Worm (Caenorhabditis elegans) whole organism, young adult: ENCODE data around the gene srh-173.

Source experiments
- D2030.7 ChIP-seq: fragments of 200-800 bp; sonication (Bioruptor generic); IDR thresholded peaks from 2 replicates; pipeline ENCODE4 v1.3.6; 2022; ENCODE audit warnings: missing genetic modification reagents, missing genetic modification characterization, missing compliant biosample characterization
- F52B5.7 ChIP-seq: sonication (generic microtip); optimal IDR thresholded peaks from 2 replicates; lab custom pipeline; 2016; ENCODE audit warnings: mild to moderate bottlenecking, missing genetic modification characterization, missing compliant biosample characterization
- K11D2.4 ChIP-seq: fragments of 200-800 bp; sonication (Bioruptor generic); IDR thresholded peaks from 2 replicates; pipeline ENCODE4 v1.3.6; 2022; ENCODE audit warnings: missing genetic modification reagents, missing genetic modification characterization, missing compliant biosample characterization
- K12H6.12 ChIP-seq: fragments of 200-800 bp; sonication (Bioruptor generic); optimal IDR thresholded peaks from 2 replicates; lab custom pipeline; 2018; ENCODE audit warnings: mild to moderate bottlenecking, missing genetic modification characterization, missing compliant biosample characterization
- T07F8.4 ChIP-seq: sonication (generic microtip); optimal IDR thresholded peaks from 2 replicates; lab custom pipeline; 2016; ENCODE audit warnings: mild to moderate bottlenecking, missing genetic modification characterization, moderate library complexity, missing compliant biosample characterization
- Y56A3A.18 ChIP-seq: fragments of 200-800 bp; sonication (Bioruptor generic); IDR thresholded peaks from 2 replicates; pipeline ENCODE4 v1.3.6; 2022; ENCODE audit warnings: missing genetic modification reagents, missing genetic modification characterization, missing compliant biosample characterization
- Y79H2A.3 ChIP-seq: fragments of 200-800 bp; sonication (Bioruptor generic); conservative IDR thresholded peaks from 2 replicates; pipeline ENCODE4 v1.3.6; 2022; ENCODE audit warnings: missing genetic modification reagents, missing genetic modification characterization, missing compliant biosample characterization
- ZK185.1 ChIP-seq: sonication (generic microtip); optimal IDR thresholded peaks from 2 replicates; lab custom pipeline; 2016; ENCODE audit warnings: mild to moderate bottlenecking, missing genetic modification characterization, missing compliant biosample characterization; ENCODE audit not compliant: poor library complexity, severe bottlenecking
- attf-5 ChIP-seq: fragments of 200-800 bp; sonication (Bioruptor generic); optimal IDR thresholded peaks from 2 replicates; lab custom pipeline; 2018; ENCODE audit warnings: mild to moderate bottlenecking, missing genetic modification characterization, missing compliant biosample characterization
- bed-1 ChIP-seq: fragments of 200-800 bp; sonication (Bioruptor generic); IDR thresholded peaks from 2 replicates; pipeline ENCODE4 v1.3.6; 2022; ENCODE audit warnings: missing genetic modification reagents, missing genetic modification characterization, missing compliant biosample characterization
- cebp-2 ChIP-seq: fragments of 200-800 bp; sonication (Bioruptor generic); IDR thresholded peaks from 2 replicates; pipeline ENCODE4 v1.3.6; 2022; ENCODE audit warnings: missing genetic modification characterization, missing compliant biosample characterization
- ceh-58 ChIP-seq: fragments of 200-800 bp; sonication (Bioruptor generic); IDR thresholded peaks from 2 replicates; pipeline ENCODE4 v1.3.6; 2022; ENCODE audit warnings: missing genetic modification characterization, missing compliant biosample characterization
- ceh-79 ChIP-seq: sonication (generic microtip); optimal IDR thresholded peaks from 2 replicates; lab custom pipeline; 2017; ENCODE audit warnings: mild to moderate bottlenecking, missing genetic modification characterization, missing compliant biosample characterization
- ekl-4 ChIP-seq: fragments of 200-800 bp; sonication (Bioruptor generic); IDR thresholded peaks from 2 replicates; pipeline ENCODE4 v1.3.6; 2022; ENCODE audit warnings: missing genetic modification reagents, missing genetic modification characterization, missing compliant biosample characterization
- ets-4 ChIP-seq: fragments of 200-800 bp; sonication (Bioruptor generic); optimal IDR thresholded peaks from 2 replicates; lab custom pipeline; 2018; ENCODE audit warnings: mild to moderate bottlenecking, missing genetic modification characterization, missing compliant biosample characterization
- him-1 ChIP-seq: sonication (generic microtip); optimal IDR thresholded peaks from 2 replicates; lab custom pipeline; 2016; ENCODE audit warnings: missing genotype, missing genetic modification reagents, missing genetic modification characterization, missing compliant biosample characterization
- hrde-1 ChIP-seq: sonication (generic microtip); optimal IDR thresholded peaks from 2 replicates; lab custom pipeline; 2016; ENCODE audit warnings: missing genetic modification characterization, mild to moderate bottlenecking, missing compliant biosample characterization, moderate library complexity, missing genotype, missing genetic modification reagents, borderline replicate concordance
- lag-1 ChIP-seq: fragments of 200-800 bp; sonication (Bioruptor generic); IDR thresholded peaks from 2 replicates; pipeline ENCODE4 v1.3.6; 2022; ENCODE audit warnings: missing genetic modification reagents, missing genetic modification characterization, missing compliant biosample characterization
- lin-54 ChIP-seq: fragments of 200-800 bp; sonication (Bioruptor generic); optimal IDR thresholded peaks from 2 replicates; lab custom pipeline; 2018; ENCODE audit warnings: mild to moderate bottlenecking, missing genetic modification characterization, missing compliant biosample characterization
- madf-8 ChIP-seq: fragments of 200-800 bp; sonication (Bioruptor generic); conservative IDR thresholded peaks from 2 replicates; pipeline ENCODE4 v1.3.6; 2022; ENCODE audit warnings: missing genetic modification reagents, missing genetic modification characterization, missing compliant biosample characterization
- nhr-80 ChIP-seq: sonication (generic microtip); optimal IDR thresholded peaks from 2 replicates; lab custom pipeline; 2016; ENCODE audit warnings: missing genetic modification characterization, missing compliant biosample characterization
- nhr-90 ChIP-seq: sonication (generic microtip); optimal IDR thresholded peaks from 2 replicates; lab custom pipeline; 2016; ENCODE audit warnings: missing genotype, mild to moderate bottlenecking, missing genetic modification characterization, missing compliant biosample characterization
- snpc-1.1 ChIP-seq: sonication (generic microtip); optimal IDR thresholded peaks from 2 replicates; lab custom pipeline; 2017; ENCODE audit warnings: missing genetic modification characterization, mild to moderate bottlenecking, missing compliant biosample characterization, antibody characterized with exemption, moderate library complexity, missing genotype, missing genetic modification reagents; ENCODE audit not compliant: insufficient read depth
- snpc-4 ChIP-seq, 5 experiments: fragments of 150-350 bp in 1 of 5; sonication (generic microtip) in 4 of 5; optimal IDR thresholded peaks; 2 replicates each; lab custom pipeline; 2014 to 2018; ENCODE audit warnings: missing genetic modification characterization in 5 of 5, missing biosample characterization in 3 of 5, antibody characterized with exemption in 2 of 5, mild to moderate bottlenecking in 2 of 5, missing compliant biosample characterization in 2 of 5, missing genotype in 2 of 5, moderate library complexity in 2 of 5, missing genetic modification reagents in 1 of 5
- ztf-25 ChIP-seq: fragments of 200-800 bp; sonication (Bioruptor generic); IDR thresholded peaks from 2 replicates; pipeline ENCODE4 v1.3.6; 2022; ENCODE audit warnings: missing genetic modification reagents, missing genetic modification characterization, missing compliant biosample characterization
- ztf-3 ChIP-seq: fragments of 200-800 bp; sonication (Bioruptor generic); optimal IDR thresholded peaks from 2 replicates; lab custom pipeline; 2018; ENCODE audit warnings: mild to moderate bottlenecking, missing genetic modification characterization, missing compliant biosample characterization

srh-173 gene

ce11 chrV:19961971-19962370 is 11.1 kb upstream of the srh-173 start:
- TF ChIP-seq madf-8 (GFP tag; lab: Robert Waterston, UW) (no peak), nhr-80 (no peak), lin-54 (GFP tag; lab: Kevin White, UChicago) (no peak), ceh-58 (GFP tag; lab: Robert Waterston, UW) (no peak), T07F8.4 (no peak)

DNA sequence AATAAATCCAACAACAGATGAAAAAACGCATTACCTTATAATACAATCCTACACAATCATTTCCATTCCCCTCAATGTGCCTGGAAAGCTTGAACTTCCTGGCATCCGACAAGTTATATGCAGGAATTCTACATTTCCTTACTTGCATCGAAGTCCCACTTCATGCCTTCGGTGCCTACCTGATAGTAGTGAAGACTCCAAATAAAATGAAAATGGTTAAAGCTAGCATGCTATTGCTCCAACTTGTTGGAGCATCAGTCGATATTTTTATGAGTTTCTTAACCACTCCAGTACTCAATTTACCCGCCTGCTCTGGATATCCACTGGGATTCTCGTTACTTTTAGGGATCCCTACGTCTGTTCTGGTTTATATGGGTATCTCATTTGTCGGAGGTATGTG is 7.5 kb upstream of the srh-173 start, which contains the start of gene srh-171:
TSS of gene srh-171 (plus strand) at position 75 of the 400 bp plus-strand sequence.
- TF ChIP-seq K11D2.4 = no peak

DNA sequence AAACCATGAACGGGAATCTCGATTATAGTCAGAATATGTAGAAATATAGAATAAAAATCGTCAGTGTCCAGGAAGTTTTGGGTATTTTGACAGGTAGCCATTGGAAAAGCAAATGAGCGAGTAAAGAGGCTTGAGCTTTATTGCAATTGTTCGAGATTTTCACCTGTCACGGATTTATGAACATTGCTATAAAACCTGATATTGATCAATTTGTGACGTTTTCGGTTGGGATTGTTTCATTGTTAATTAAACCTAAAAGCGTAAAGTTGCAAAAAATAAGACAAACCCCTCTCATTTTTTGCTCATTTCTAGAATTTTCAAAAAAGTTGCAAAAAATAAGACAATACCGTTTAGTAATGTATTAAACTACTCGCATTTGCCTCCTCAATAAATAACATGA is 5.1 kb downstream of the srh-173 start, which contains the start of gene srh-183:
TSS of gene srh-183 (minus strand) at position 101 of the 400 bp plus-strand sequence.
- no peak for TF ChIP-seq ztf-25
- TF ChIP-seq nhr-90 = no peak
- TF ChIP-seq ekl-4 (GFP tag; lab: Robert Waterston, UW) = no peak
- TF ChIP-seq T07F8.4 = no peak
- TF ChIP-seq ztf-3 (GFP tag; lab: Kevin White, UChicago) = no peak
- no peak for TF ChIP-seq lag-1 (GFP tag; lab: Robert Waterston, UW)

- peak; percentile 76 for TF ChIP-seq nhr-80
- TF ChIP-seq ZK185.1 (tag; lab: Kevin White, UChicago) = no peak
- no peak for TF ChIP-seq ets-4 (GFP tag; lab: Kevin White, UChicago)
- TF ChIP-seq K12H6.12 (tag; lab: Kevin White, UChicago) = no peak
- TF ChIP-seq attf-5 (GFP tag; lab: Kevin White, UChicago) = peak; percentile 37
- TF ChIP-seq, all 124 proteins: peak for 2
Observed at ce11 chrV:19981832-19982462, 8.9 kb downstream of the srh-173 start, which contains the start of gene Y60A3A.24. TSS of gene Y60A3A.24 (minus strand) at chrV:19981882.

- TF ChIP-seq hrde-1 (tag; lab: Kevin White, UChicago) (no peak), F52B5.7 (tag; lab: Kevin White, UChicago) (no peak), ceh-79 (tag; lab: Kevin White, UChicago) (no peak), Y79H2A.3 (no peak), Y56A3A.18 (GFP tag; lab: Robert Waterston, UW) (no peak), snpc-1.1 (tag; lab: Kevin White, UChicago) (no peak), cebp-2 (no peak), bed-1 (no peak), D2030.7 (GFP tag; lab: Robert Waterston, UW) (no peak)
Observed at ce11 chrV:19986213-19986612, 13.1 kb downstream of the srh-173 start, which contains the start of gene clec-260. TSS of gene clec-260 (minus strand) at chrV:19986313.

DNA sequence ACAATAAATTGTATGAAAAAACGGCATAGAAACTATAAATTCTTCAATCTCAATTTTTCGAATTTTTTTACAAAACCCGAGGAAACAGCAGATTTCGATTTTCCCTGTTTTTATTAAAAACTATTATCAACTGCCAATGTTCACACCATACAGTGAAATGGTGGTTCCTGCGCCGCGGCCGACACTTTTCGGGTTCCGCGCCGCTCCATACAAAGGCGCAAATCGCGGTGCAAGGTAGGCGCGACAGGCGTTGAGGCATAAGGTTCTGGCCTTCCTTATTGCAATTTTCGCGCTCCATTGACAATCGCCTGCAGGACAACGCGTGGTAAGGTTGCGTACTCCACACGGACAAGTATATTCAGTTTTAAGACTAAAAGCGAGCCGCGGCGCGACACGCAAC is 13.7 kb downstream of the srh-173 start:
- no peak for TF ChIP-seq snpc-4 (GFP tag; optimal IDR thresholded peaks at IDR 0.05; lab: Kevin White, UChicago)
- peak in 2 of 4 experiments; percentile 69 to 75 for TF ChIP-seq snpc-4 (tag; optimal IDR thresholded peaks at IDR 0.05; lab: Kevin White, UChicago)
- no peak for TF ChIP-seq K12H6.12 (tag; lab: Kevin White, UChicago)
- peak; percentile 58 for TF ChIP-seq snpc-1.1 (tag; lab: Kevin White, UChicago)
- TF ChIP-seq him-1 (tag; lab: Kevin White, UChicago) = no peak
- 0 out of 2 replicates have a peak, but pooled peaks have one; percentile 52 for TF ChIP-seq bed-1
